Worm (Caenorhabditis elegans) whole organism, late embryonic: ENCODE results near the gene unc-119.

Experiments
- C08G9.2 ChIP-seq: sonication (generic microtip); optimal IDR thresholded peaks from 2 replicates; lab custom pipeline; 2016; ENCODE audit warnings: mild to moderate bottlenecking, missing genetic modification characterization, moderate library complexity, missing compliant biosample characterization
- C38D4.7 ChIP-seq: fragments of 200-800 bp; sonication (Bioruptor generic); optimal IDR thresholded peaks from 2 replicates; lab custom pipeline; 2018; ENCODE audit warnings: mild to moderate bottlenecking, missing genetic modification characterization, moderate library complexity, missing compliant biosample characterization
- F13H6.1 ChIP-seq: sonication (generic microtip); optimal IDR thresholded peaks from 2 replicates; lab custom pipeline; 2016; ENCODE audit warnings: missing genetic modification characterization, missing compliant biosample characterization
- ahr-1 ChIP-seq: sonication (generic microtip); optimal IDR thresholded peaks from 2 replicates; lab custom pipeline; 2016; ENCODE audit warnings: missing genetic modification characterization, missing compliant biosample characterization
- ceh-18 ChIP-seq: sonication (generic microtip); optimal IDR thresholded peaks from 2 replicates; lab custom pipeline; 2016; ENCODE audit warnings: missing genetic modification characterization, missing compliant biosample characterization
- ceh-19 ChIP-seq: fragments of 200-800 bp; sonication (Bioruptor generic); optimal IDR thresholded peaks from 2 replicates; lab custom pipeline; 2018; ENCODE audit warnings: mild to moderate bottlenecking, missing genetic modification characterization, missing compliant biosample characterization
- ceh-22 ChIP-seq: sonication (generic microtip); optimal IDR thresholded peaks from 2 replicates; lab custom pipeline; 2017; ENCODE audit warnings: missing biosample characterization, missing genetic modification characterization
- ceh-31 ChIP-seq: sonication (generic microtip); optimal IDR thresholded peaks from 2 replicates; lab custom pipeline; 2016; ENCODE audit warnings: missing genetic modification characterization, missing compliant biosample characterization
- ceh-34 ChIP-seq: sonication (generic microtip); optimal IDR thresholded peaks from 2 replicates; lab custom pipeline; 2016; ENCODE audit warnings: mild to moderate bottlenecking, missing genetic modification characterization, missing compliant biosample characterization
- ceh-45 ChIP-seq: fragments of 200-800 bp; sonication (Bioruptor generic); IDR thresholded peaks from 2 replicates; pipeline ENCODE4 v1.3.6; 2022; ENCODE audit warnings: missing genetic modification reagents, missing genetic modification characterization, missing compliant biosample characterization
- dmd-4 ChIP-seq: sonication (generic microtip); optimal IDR thresholded peaks from 2 replicates; lab custom pipeline; 2016; ENCODE audit warnings: borderline replicate concordance, missing genetic modification characterization, missing compliant biosample characterization
- elt-2 ChIP-seq: sonication (generic microtip); optimal IDR thresholded peaks from 2 replicates; lab custom pipeline; 2016; ENCODE audit warnings: missing genetic modification reagents, missing genetic modification characterization, missing compliant biosample characterization
- fkh-10 ChIP-seq: fragments of 150-350 bp; optimal IDR thresholded peaks from 2 replicates; lab custom pipeline; 2014; ENCODE audit warnings: missing biosample characterization, missing genetic modification reagents, missing genetic modification characterization
- fkh-6 ChIP-seq: sonication (generic microtip); optimal IDR thresholded peaks from 2 replicates; lab custom pipeline; 2016; ENCODE audit warnings: missing genetic modification characterization, missing compliant biosample characterization
- hlh-8 ChIP-seq: sonication (generic microtip); optimal IDR thresholded peaks from 2 replicates; lab custom pipeline; 2016; ENCODE audit warnings: missing genotype, missing genetic modification characterization, missing compliant biosample characterization
- lim-6 ChIP-seq: sonication (generic microtip); optimal IDR thresholded peaks from 2 replicates; lab custom pipeline; 2016; ENCODE audit warnings: missing genetic modification characterization, missing compliant biosample characterization
- lin-11 ChIP-seq: fragments of 200-800 bp; sonication (Bioruptor generic); optimal IDR thresholded peaks from 2 replicates; lab custom pipeline; 2018; ENCODE audit warnings: mild to moderate bottlenecking, missing genetic modification characterization, missing compliant biosample characterization
- nhr-11 ChIP-seq: fragments of 150-350 bp; optimal IDR thresholded peaks from 2 replicates; lab custom pipeline; 2014; ENCODE audit warnings: missing biosample characterization, missing genetic modification characterization
- npax-4 ChIP-seq: sonication (generic microtip); optimal IDR thresholded peaks from 2 replicates; lab custom pipeline; 2016; ENCODE audit warnings: missing genetic modification characterization, missing compliant biosample characterization
- pat-9 ChIP-seq: fragments of 200-800 bp; sonication (Bioruptor generic); optimal IDR thresholded peaks from 2 replicates; lab custom pipeline; 2018; ENCODE audit warnings: mild to moderate bottlenecking, missing genetic modification characterization, moderate library complexity, missing compliant biosample characterization
- pha-2 ChIP-seq: sonication (generic microtip); optimal IDR thresholded peaks from 2 replicates; lab custom pipeline; 2017; ENCODE audit warnings: mild to moderate bottlenecking, missing genetic modification characterization, missing compliant biosample characterization
- pqm-1 ChIP-seq: sonication (generic microtip); optimal IDR thresholded peaks from 2 replicates; lab custom pipeline; 2016; ENCODE audit warnings: missing genetic modification characterization, missing compliant biosample characterization
- pros-1 ChIP-seq: fragments of 150-350 bp; optimal IDR thresholded peaks from 2 replicates; lab custom pipeline; 2014; ENCODE audit warnings: missing biosample characterization, missing genetic modification reagents, missing genetic modification characterization
- ref-2 ChIP-seq: sonication (generic microtip); optimal IDR thresholded peaks from 2 replicates; lab custom pipeline; 2016; ENCODE audit warnings: missing genetic modification characterization, missing compliant biosample characterization
- sox-2 ChIP-seq: fragments of 200-800 bp; sonication (Bioruptor generic); IDR thresholded peaks from 2 replicates; pipeline ENCODE4 v1.3.6; 2022; ENCODE audit warnings: missing genetic modification reagents, missing genetic modification characterization, missing compliant biosample characterization
- syd-9 ChIP-seq: sonication (generic microtip); optimal IDR thresholded peaks from 2 replicates; lab custom pipeline; 2016; ENCODE audit warnings: mild to moderate bottlenecking, missing genetic modification characterization, moderate library complexity, missing compliant biosample characterization
- ttx-3 ChIP-seq: sonication (generic microtip); optimal IDR thresholded peaks from 2 replicates; lab custom pipeline; 2016; ENCODE audit warnings: missing genetic modification reagents, missing genetic modification characterization, missing compliant biosample characterization
- unc-3 ChIP-seq, 2 experiments: fragments of 200-800 bp in 1 of 2; sonication (Bioruptor generic) in 1 of 2; sonication (generic microtip) in 1 of 2; conservative IDR thresholded peaks in 1 of 2; optimal IDR thresholded peaks in 1 of 2; 2 replicates each; pipeline versions ENCODE4 v1.3.6 to Lab custom; 2016 to 2022; ENCODE audit warnings: missing compliant biosample characterization in 2 of 2, missing genetic modification characterization in 2 of 2, missing genetic modification reagents in 1 of 2
- unc-42 ChIP-seq: sonication (generic microtip); optimal IDR thresholded peaks from 2 replicates; lab custom pipeline; 2016; ENCODE audit warnings: missing genotype, missing genetic modification characterization, missing compliant biosample characterization
- unc-55 ChIP-seq: sonication (generic microtip); optimal IDR thresholded peaks from 2 replicates; lab custom pipeline; 2017; ENCODE audit warnings: missing biosample characterization, missing genetic modification reagents, missing genetic modification characterization
- zip-5 ChIP-seq: sonication (generic microtip); optimal IDR thresholded peaks from 2 replicates; lab custom pipeline; 2016; ENCODE audit warnings: missing genetic modification characterization, missing compliant biosample characterization
- ztf-16 ChIP-seq: sonication (generic microtip); optimal IDR thresholded peaks from 2 replicates; lab custom pipeline; 2017; ENCODE audit warnings: missing genetic modification characterization, missing compliant biosample characterization

Gene unc-119

ce11 chrIII:10951713-10952112, 49.3 kb downstream of the unc-119 start:
- TF ChIP-seq dmd-4 (tag; lab: Kevin White, UChicago) (no peak), unc-42 (no peak), ztf-16 (tag; lab: Kevin White, UChicago) (no peak), fkh-10 (GFP tag; lab: Kevin White, UChicago) (no peak), F13H6.1 (tag; lab: Kevin White, UChicago) (no peak), pros-1 (tag; lab: Kevin White, UChicago) (no peak), npax-4 (tag; lab: Kevin White, UChicago) (no peak), lin-11 (tag; lab: Kevin White, UChicago) (no peak)

- TF ChIP-seq ahr-1 (tag; lab: Kevin White, UChicago) (no peak), unc-55 (no peak), lim-6 (tag; lab: Kevin White, UChicago) (no peak), pqm-1 (no peak), ztf-16 (tag; lab: Kevin White, UChicago) (no peak), C38D4.7 (GFP tag; lab: Kevin White, UChicago) (no peak), zip-5 (tag; lab: Kevin White, UChicago) (no peak), ref-2 (tag; lab: Kevin White, UChicago) (no peak), ttx-3 (no peak), ceh-31 (tag; lab: Kevin White, UChicago) (no peak), C08G9.2 (tag; lab: Kevin White, UChicago) (no peak), elt-2 (no peak), F13H6.1 (tag; lab: Kevin White, UChicago) (no peak), ceh-45 (no peak)
Measured at ce11 chrIII:10953160-10953559, 50.7 kb downstream of the unc-119 start, which contains the start of gene zig-5. TSS of gene zig-5 (minus strand) at chrIII:10953508.

- no peak for TF ChIP-seq ceh-18 (tag; lab: Kevin White, UChicago)
- TF ChIP-seq unc-55: no peak
- no peak for TF ChIP-seq syd-9 (tag; lab: Kevin White, UChicago)
- TF ChIP-seq sox-2 (GFP tag; lab: Robert Waterston, UW): no peak
- TF ChIP-seq pha-2: no peak
- no peak for TF ChIP-seq lim-6 (tag; lab: Kevin White, UChicago)
- TF ChIP-seq hlh-8 (tag; lab: Kevin White, UChicago): no peak
- no peak for TF ChIP-seq ceh-34 (tag; lab: Kevin White, UChicago)
- TF ChIP-seq ceh-22 (tag; lab: Kevin White, UChicago): no peak
- TF ChIP-seq fkh-6 (tag; lab: Kevin White, UChicago): no peak
Measured at ce11 chrIII:10957236-10957635, 54.8 kb downstream of the unc-119 start.

ce11 chrIII:10957710-10958109, 55.3 kb downstream of the unc-119 start:
- no peak for TF ChIP-seq unc-3 (GFP tag; conservative IDR thresholded peaks at IDR 0.05; lab: Robert Waterston, UW)
- no peak for TF ChIP-seq unc-3 (tag; optimal IDR thresholded peaks at IDR 0.05; lab: Kevin White, UChicago)
- no peak for TF ChIP-seq pha-2
- no peak for TF ChIP-seq ref-2 (tag; lab: Kevin White, UChicago)
- TF ChIP-seq sox-2 (GFP tag; lab: Robert Waterston, UW): no peak
- no peak for TF ChIP-seq nhr-11 (tag; lab: Kevin White, UChicago)
- TF ChIP-seq pat-9 (tag; lab: Kevin White, UChicago): no peak
- TF ChIP-seq elt-2: no peak
- TF ChIP-seq unc-55: peak; percentile 59
- no peak for TF ChIP-seq ceh-19 (GFP tag; lab: Kevin White, UChicago)
